Fruit fly (Drosophila melanogaster): ENCODE data around the gene tsg.

Gene tsg

dm6 chrX:12014800-12015389, 26.1 kb upstream of the tsg start (continued):
- peak; percentile 14 for TF ChIP-seq HHEX (GFP tag; optimal IDR thresholded peaks at IDR 0.05)
- TF ChIP-seq CG6689 (GFP tag; IDR thresholded peaks at IDR 0.05), result peak; percentile 28; the same call in 1 of the 2 replicates
- TF ChIP-seq gsb (GFP tag; IDR thresholded peaks at IDR 0.05), result 0 out of 2 replicates have a peak, but pooled peaks have one; percentile 17
- no peak for TF ChIP-seq unc-4 (GFP tag; IDR thresholded peaks at IDR 0.05; ENCODE audit: partially characterized antibody)
- peak; percentile 9 for TF ChIP-seq CG10267 (tag; optimal IDR thresholded peaks at IDR 0.05)
- TF ChIP-seq CG8359 (GFP tag; optimal IDR thresholded peaks at IDR 0.05; ENCODE audit: borderline replicate concordance), result peak; percentile 67
- peak; percentile 56 for TF ChIP-seq gem (tag; optimal IDR thresholded peaks at IDR 0.05)
- peak; percentile 40; the same call in 1 of the 3 replicates for TF ChIP-seq dysf (GFP tag; IDR thresholded peaks at IDR 0.05)
- TF ChIP-seq Bteb2 (GFP tag; optimal IDR thresholded peaks at IDR 0.05), result no peak
- no peak for TF ChIP-seq CG7745 (tag; optimal IDR thresholded peaks at IDR 0.05)
- TF ChIP-seq CG9437 (GFP tag; optimal IDR thresholded peaks at IDR 0.05), result peak; percentile 4
- peak; percentile 29 for TF ChIP-seq CG2120 (GFP tag; optimal IDR thresholded peaks at IDR 0.05)
- no peak for TF ChIP-seq CG7372 (GFP tag; IDR thresholded peaks at IDR 0.05)
- TF ChIP-seq NC2α (GFP tag; optimal IDR thresholded peaks at IDR 0.05), result no peak
- peak; percentile 9 for TF ChIP-seq ERR (GFP tag; optimal IDR thresholded peaks at IDR 0.05)
- TF ChIP-seq E2f2 (GFP tag; IDR thresholded peaks at IDR 0.05), result peak; percentile 34; the same call in 1 of the 2 replicates
- peak; percentile 7 for TF ChIP-seq CG18476 (GFP tag; optimal IDR thresholded peaks at IDR 0.05)
- TF ChIP-seq E2f1 (GFP tag; IDR thresholded peaks at IDR 0.05), result peak; percentile 26; the same call in 1 of the 2 replicates
- peak; percentile 7 for TF ChIP-seq dmrt11E (tag; optimal IDR thresholded peaks at IDR 0.05)
- no peak for TF ChIP-seq mld (GFP tag; IDR thresholded peaks at IDR 0.05; ENCODE audit: partially characterized antibody)
- TF ChIP-seq Fer2 (tag; optimal IDR thresholded peaks at IDR 0.05), result no peak
- peak; percentile 12 for TF ChIP-seq nom (GFP tag; optimal IDR thresholded peaks at IDR 0.05)
- 0 out of 2 replicates have a peak, but pooled peaks have one; percentile 20 for TF ChIP-seq CG11247 (GFP tag; IDR thresholded peaks at IDR 0.05)
- TF ChIP-seq cwo (GFP tag; optimal IDR thresholded peaks at IDR 0.05), result no peak
- TF ChIP-seq CG4424 (GFP tag; optimal IDR thresholded peaks at IDR 0.05), result peak; percentile 21
- TF ChIP-seq CG14710 (tag; optimal IDR thresholded peaks at IDR 0.05), result peak; percentile 15
- TF ChIP-seq CHES-1-like (GFP tag; optimal IDR thresholded peaks at IDR 0.05), result peak; percentile 5
- TF ChIP-seq CG10979 (tag; optimal IDR thresholded peaks at IDR 0.05), result peak; percentile 46
- peak; percentile 46 for TF ChIP-seq CG18262 (tag; optimal IDR thresholded peaks at IDR 0.05)
- TF ChIP-seq Ssrp (tag; optimal IDR thresholded peaks at IDR 0.05), result peak; percentile 1
- no peak for TF ChIP-seq psq (GFP tag; optimal IDR thresholded peaks at IDR 0.05)
- TF ChIP-seq wdn (GFP tag; IDR thresholded peaks at IDR 0.05), result no peak
- peak; percentile 17 for TF ChIP-seq CG2712 (tag; optimal IDR thresholded peaks at IDR 0.05)
- TF ChIP-seq pho (GFP tag; optimal IDR thresholded peaks at IDR 0.05), result no peak
- peak; percentile 20 for TF ChIP-seq Dad (GFP tag; optimal IDR thresholded peaks at IDR 0.05)
- TF ChIP-seq CG10366 (GFP tag; IDR thresholded peaks at IDR 0.05), result peak; percentile 34
- peak; percentile 4 for TF ChIP-seq CG13775 (GFP tag; optimal IDR thresholded peaks at IDR 0.05)
- TF ChIP-seq HLH3B (GFP tag; IDR thresholded peaks at IDR 0.05), result peak; percentile 53
- TF ChIP-seq sens (GFP tag), result peak; percentile 86
- peak; percentile 65 for TF ChIP-seq Xrp1 (GFP tag; IDR thresholded peaks at IDR 0.05)
- peak; percentile 13 for TF ChIP-seq CG6813 (GFP tag; optimal IDR thresholded peaks at IDR 0.05)
- peak; percentile 11; the same call in 1 of the 2 replicates for TF ChIP-seq Ravus (GFP tag; IDR thresholded peaks at IDR 0.05)
- no peak for TF ChIP-seq Dek (tag; optimal IDR thresholded peaks at IDR 0.05)
- TF ChIP-seq CG4282 (GFP tag; optimal IDR thresholded peaks at IDR 0.05), result peak; percentile 12
- TF ChIP-seq nmo (GFP tag; optimal IDR thresholded peaks at IDR 0.05), result peak; percentile 22
- peak; percentile 6 for TF ChIP-seq pum (GFP tag; optimal IDR thresholded peaks at IDR 0.05)
- no peak for TF ChIP-seq al (GFP tag; IDR thresholded peaks at IDR 0.05)
- peak; percentile 36 for TF ChIP-seq Xbp1 (GFP tag; optimal IDR thresholded peaks at IDR 0.05)
- TF ChIP-seq CG12391 (tag; optimal IDR thresholded peaks at IDR 0.05), result peak; percentile 36
